Fruit fly (Drosophila melanogaster): ENCODE measurements around the gene Invadolysin.

Gene Invadolysin

DNA sequence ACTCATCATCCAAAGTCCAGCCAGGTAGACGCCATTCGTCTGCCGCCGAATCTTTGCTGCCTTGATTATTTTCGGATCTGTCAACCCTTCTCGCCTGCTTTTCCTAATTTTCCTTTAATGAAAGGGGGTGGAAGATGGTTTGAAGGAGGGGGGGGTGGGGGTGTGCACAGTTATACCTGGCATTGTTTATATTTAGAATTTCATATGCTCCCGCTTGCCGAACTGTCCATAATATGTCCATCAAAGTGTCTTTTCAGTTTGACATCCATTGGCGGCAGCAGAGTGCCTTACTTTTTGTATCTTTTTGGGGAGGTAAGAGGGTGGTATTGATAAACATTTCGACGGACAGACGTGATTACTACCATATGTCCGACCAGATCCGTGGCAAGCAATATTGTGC, 6.7 kb upstream of the Invadolysin start:
- no peak for TF ChIP-seq Eip75B (GFP tag; optimal IDR thresholded peaks at IDR 0.05)
- TF ChIP-seq net (GFP tag; optimal IDR thresholded peaks at IDR 0.05), result no peak
- TF ChIP-seq CG11762 (GFP tag; optimal IDR thresholded peaks at IDR 0.05; ENCODE audit: insufficient read depth), result no peak
- TF ChIP-seq vri (GFP tag; optimal IDR thresholded peaks at IDR 0.05), result no peak
- TF ChIP-seq Lpt (GFP tag; optimal IDR thresholded peaks at IDR 0.05), result no peak

DNA sequence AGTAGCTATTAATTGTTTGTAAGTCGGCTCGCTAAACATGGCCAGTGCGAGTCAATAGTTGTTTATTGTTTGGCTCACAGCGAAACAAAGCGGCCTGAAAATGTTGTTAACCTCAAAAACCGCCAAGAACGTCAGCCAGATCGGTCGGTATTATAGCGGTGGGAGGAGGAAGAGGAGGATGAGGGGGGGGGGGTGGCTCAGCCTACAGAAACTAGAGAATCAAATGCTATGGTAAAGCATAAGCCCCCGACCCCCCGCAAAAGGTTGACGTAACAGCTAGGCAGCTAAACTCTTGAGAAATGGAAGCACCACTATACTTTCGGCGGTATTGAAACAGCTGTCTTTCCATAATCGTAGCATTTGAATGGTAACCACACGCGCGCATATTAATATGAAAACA, 5.6 kb upstream of the Invadolysin start:
- TF ChIP-seq svp (GFP tag), result no peak
- TF ChIP-seq spab (GFP tag; optimal IDR thresholded peaks at IDR 0.05), result no peak
- TF ChIP-seq fkh (GFP tag; optimal IDR thresholded peaks at IDR 0.05), result peak; percentile 54

DNA sequence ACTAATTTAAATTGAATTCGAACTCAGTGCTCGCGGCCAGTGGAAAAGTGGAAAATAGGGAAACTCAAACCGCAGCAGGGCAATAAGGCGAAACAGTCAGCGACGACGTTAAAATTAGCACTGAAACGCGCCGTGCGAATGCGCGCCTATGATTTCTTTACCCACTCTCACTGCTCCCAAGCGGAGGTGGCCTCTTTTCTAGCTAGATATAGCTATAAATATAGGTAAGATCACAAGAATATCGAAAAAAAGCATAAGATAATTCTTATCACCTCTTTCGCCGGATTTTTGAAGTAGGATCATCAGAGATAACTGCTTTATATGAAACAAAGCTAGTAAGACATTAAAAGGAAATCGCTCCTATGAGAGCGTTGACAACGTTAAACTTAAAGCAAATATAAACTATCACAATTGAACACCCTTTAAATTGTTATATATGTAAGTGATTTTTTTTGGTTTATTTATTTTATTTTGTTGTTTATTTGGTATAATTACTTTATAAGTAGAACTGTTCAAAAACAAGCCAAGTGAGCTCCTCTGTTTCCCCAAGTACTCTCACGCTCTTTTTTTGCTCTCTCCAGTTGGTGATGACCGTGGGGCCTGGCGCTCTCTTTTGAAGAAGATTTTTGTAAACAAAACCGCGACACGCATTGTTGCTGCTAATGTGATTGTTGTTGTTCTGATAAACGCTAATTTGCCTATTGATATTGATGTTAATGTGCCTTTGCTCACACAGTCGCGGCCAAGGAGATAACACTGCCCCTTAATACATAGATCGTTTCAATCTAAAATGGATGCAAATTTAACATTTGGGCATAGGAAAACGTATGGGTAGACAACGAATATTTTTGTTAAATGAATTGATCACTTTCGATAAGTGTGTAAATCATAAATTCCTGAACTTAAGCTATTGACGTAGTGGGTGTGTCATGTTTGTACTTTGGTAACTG, 4.5 kb upstream of the Invadolysin start, which contains the start of gene tws:
TSS of gene tws (minus strand) at position 124 of the 950 bp plus-strand sequence.
- TF ChIP-seq salr (GFP tag; optimal IDR thresholded peaks at IDR 0.05) (peak in 1 of 2 experiments; percentile 37), Ets21C (GFP tag; optimal IDR thresholded peaks at IDR 0.05) (no peak), achi (GFP tag; optimal IDR thresholded peaks at IDR 0.05) (peak; percentile 27), Sox14 (GFP tag; optimal IDR thresholded peaks at IDR 0.05) (peak; percentile 58), CG3032 (tag; optimal IDR thresholded peaks at IDR 0.05) (peak; percentile 54), CG3919 (GFP tag; optimal IDR thresholded peaks at IDR 0.05) (peak; percentile 13), ss (GFP tag; optimal IDR thresholded peaks at IDR 0.05) (peak; percentile 67 to 75), esn (GFP tag; optimal IDR thresholded peaks at IDR 0.05) (peak; percentile 52), Ets96B (tag; optimal IDR thresholded peaks at IDR 0.05) (peak; percentile 47), Lpt (GFP tag; optimal IDR thresholded peaks at IDR 0.05) (peak; percentile 1), Sox102F (GFP tag; optimal IDR thresholded peaks at IDR 0.05) (peak; percentile 45), CG4318 (GFP tag; optimal IDR thresholded peaks at IDR 0.05) (peak; percentile 29), pdm3 (GFP tag; optimal IDR thresholded peaks at IDR 0.05) (peak; percentile 24), CG6276 (GFP tag; optimal IDR thresholded peaks at IDR 0.05) (peak; percentile 22), vri (GFP tag; optimal IDR thresholded peaks at IDR 0.05) (peak; percentile 4), dac (GFP tag; optimal IDR thresholded peaks at IDR 0.05) (no peak), lz (GFP tag; optimal IDR thresholded peaks at IDR 0.05) (peak; percentile 21), svp (GFP tag) (peak; percentile 22), CG7368 (GFP tag; optimal IDR thresholded peaks at IDR 0.05) (no peak), CG8319 (GFP tag; optimal IDR thresholded peaks at IDR 0.05) (no peak), eg (GFP tag; IDR thresholded peaks at IDR 0.05) (peak; percentile 72), CG31627 (GFP tag; optimal IDR thresholded peaks at IDR 0.05) (peak; percentile 2), Hr38 (GFP tag; optimal IDR thresholded peaks at IDR 0.05) (no peak), fd85E (GFP tag; optimal IDR thresholded peaks at IDR 0.05) (no peak), Eip78C (GFP tag) (peak; percentile 92), CG1621 (tag; optimal IDR thresholded peaks at IDR 0.05) (peak; percentile 16), CG6854 (GFP tag; optimal IDR thresholded peaks at IDR 0.05) (peak; percentile 29), topi (GFP tag; optimal IDR thresholded peaks at IDR 0.05) (peak; percentile 30), CG11762 (GFP tag; optimal IDR thresholded peaks at IDR 0.05; ENCODE audit: insufficient read depth) (peak; percentile 2), CG16779 (tag; optimal IDR thresholded peaks at IDR 0.05) (peak; percentile 43), Eip93F (GFP tag; optimal IDR thresholded peaks at IDR 0.05) (no peak), Gug (GFP tag; IDR thresholded peaks at IDR 0.05) (no peak), CG6163 (GFP tag; IDR thresholded peaks at IDR 0.05) (no peak), fkh (GFP tag; optimal IDR thresholded peaks at IDR 0.05) (peak; percentile 42), CG6808 (GFP tag; optimal IDR thresholded peaks at IDR 0.05) (peak; percentile 74), CG8119 (GFP tag; IDR thresholded peaks at IDR 0.05) (peak; percentile 51; the same call in 1 of the 3 replicates), Smox (GFP tag; optimal IDR thresholded peaks at IDR 0.05) (peak; percentile 30), Hr4 (GFP tag; optimal IDR thresholded peaks at IDR 0.05) (peak; percentile 39), CG11294 (GFP tag; IDR thresholded peaks at IDR 0.05) (no peak), cyc (GFP tag; optimal IDR thresholded peaks at IDR 0.05) (peak; percentile 2), spab (GFP tag; optimal IDR thresholded peaks at IDR 0.05) (peak; percentile 47), Eip75B (GFP tag; optimal IDR thresholded peaks at IDR 0.05) (peak; percentile 29), CG9139 (GFP tag; optimal IDR thresholded peaks at IDR 0.05) (no peak), CG8632 (GFP tag; optimal IDR thresholded peaks at IDR 0.05) (no peak)
